Fruit fly (Drosophila melanogaster) whole organism, embryonic: Measurements from ENCODE around the gene smg.

Source experiments
- Abd-B ChIP-seq: fragments of 200-800 bp; sonication (Bioruptor generic); optimal IDR thresholded peaks from 2 replicates; lab custom pipeline; 2018; ENCODE audit warnings: missing biosample characterization, mild to moderate bottlenecking, missing genetic modification characterization, moderate library complexity
- Adf1 ChIP-seq: fragments of 200-800 bp; sonication (Bioruptor generic); IDR thresholded peaks from 2 replicates; pipeline ENCODE4 v1.3.6; 2022; ENCODE audit warnings: missing biosample characterization, missing genetic modification characterization
- Antp ChIP-seq: fragments of 200-800 bp; sonication (Bioruptor generic); optimal IDR thresholded peaks from 3 replicates; lab custom pipeline; 2016; ENCODE audit warnings: missing biosample characterization, missing genetic modification characterization
- Bdp1 ChIP-seq: fragments of 200-800 bp; sonication (Bioruptor generic); optimal IDR thresholded peaks from 3 replicates; lab custom pipeline; 2016; ENCODE audit warnings: missing biosample characterization, missing genetic modification characterization
- Bgb ChIP-seq: fragments of 200-800 bp; sonication (Bioruptor generic); IDR thresholded peaks from 2 replicates; pipeline ENCODE4 v1.3.6; 2022; ENCODE audit warnings: missing biosample characterization, missing genetic modification characterization; ENCODE audit not compliant: partially characterized antibody
- C15 ChIP-seq: fragments of 200-800 bp; sonication (Bioruptor generic); IDR thresholded peaks from 3 replicates; pipeline ENCODE4 v1.3.6; 2022; ENCODE audit warnings: missing biosample characterization, missing genetic modification characterization
- CG10543 ChIP-seq: fragments of 200-800 bp; sonication (Bioruptor generic); optimal IDR thresholded peaks from 3 replicates; lab custom pipeline; 2017; ENCODE audit warnings: missing biosample characterization, mild to moderate bottlenecking, missing genetic modification characterization, moderate library complexity
- CG11504 ChIP-seq: fragments of 200-800 bp; sonication (Bioruptor generic); optimal IDR thresholded peaks from 3 replicates; lab custom pipeline; 2019; ENCODE audit warnings: missing biosample characterization, mild to moderate bottlenecking, missing genetic modification characterization, moderate library complexity
- CG1603 ChIP-seq: fragments of 200-800 bp; sonication (Bioruptor generic); optimal IDR thresholded peaks from 2 replicates; lab custom pipeline; 2019; ENCODE audit warnings: missing biosample characterization, mild to moderate bottlenecking, missing genetic modification characterization, moderate library complexity
- CG17912 ChIP-seq: fragments of 200-800 bp; sonication (Bioruptor generic); optimal IDR thresholded peaks from 2 replicates; lab custom pipeline; 2018; ENCODE audit warnings: missing biosample characterization, mild to moderate bottlenecking, missing genetic modification characterization
- CG2199 ChIP-seq: fragments of 200-800 bp; sonication (Bioruptor generic); IDR thresholded peaks from 3 replicates; pipeline ENCODE4 v1.3.6; 2022; ENCODE audit warnings: missing biosample characterization, missing genetic modification characterization
- CG30431 ChIP-seq: fragments of 200-800 bp; sonication (Bioruptor generic); optimal IDR thresholded peaks from 2 replicates; lab custom pipeline; 2017; ENCODE audit warnings: missing biosample characterization, missing genetic modification characterization
- CG3847 ChIP-seq: fragments of 200-800 bp; sonication (Bioruptor generic); IDR thresholded peaks from 2 replicates; pipeline ENCODE4 v1.3.6; 2022; ENCODE audit warnings: missing biosample characterization, missing genetic modification characterization
- CG4617 ChIP-seq: fragments of 200-800 bp; sonication (Bioruptor generic); optimal IDR thresholded peaks from 3 replicates; lab custom pipeline; 2016; ENCODE audit warnings: missing biosample characterization, missing genetic modification characterization, borderline replicate concordance
- CG7987 ChIP-seq: fragments of 200-800 bp; sonication (Bioruptor generic); optimal IDR thresholded peaks from 2 replicates; lab custom pipeline; 2018; ENCODE audit warnings: missing biosample characterization, mild to moderate bottlenecking, missing genetic modification characterization, moderate library complexity
- CG8765 ChIP-seq: fragments of 200-800 bp; sonication (Bioruptor generic); IDR thresholded peaks from 2 replicates; pipeline ENCODE4 v1.3.6; 2022; ENCODE audit warnings: missing biosample characterization, missing genetic modification characterization
- CG9609 ChIP-seq: fragments of 200-800 bp; sonication (Bioruptor generic); optimal IDR thresholded peaks from 3 replicates; lab custom pipeline; 2016; ENCODE audit warnings: missing biosample characterization, missing genetic modification characterization
- CG9932 ChIP-seq: fragments of 200-800 bp; sonication (Bioruptor generic); IDR thresholded peaks from 2 replicates; pipeline ENCODE4 v1.3.6; 2022; ENCODE audit warnings: missing biosample characterization, missing genetic modification characterization
- CTCF ChIP-seq: fragments of 200-800 bp; sonication (Bioruptor generic); optimal IDR thresholded peaks from 2 replicates; lab custom pipeline; 2017; ENCODE audit warnings: missing biosample characterization, mild to moderate bottlenecking, missing genetic modification characterization, moderate library complexity
- Dll ChIP-seq: fragments of 200-800 bp; sonication (Bioruptor generic); IDR thresholded peaks from 4 replicates; pipeline ENCODE4 v1.3.6; 2022; ENCODE audit warnings: missing biosample characterization, missing genetic modification characterization; ENCODE audit not compliant: partially characterized antibody
- Dp ChIP-seq: fragments of 200-800 bp; sonication (Bioruptor generic); optimal IDR thresholded peaks from 2 replicates; lab custom pipeline; 2018; ENCODE audit warnings: missing biosample characterization, mild to moderate bottlenecking, missing genetic modification characterization, moderate library complexity
- Dref ChIP-seq: fragments of 200-800 bp; sonication (Bioruptor generic); IDR thresholded peaks from 2 replicates; pipeline ENCODE4 v1.3.6; 2022; ENCODE audit warnings: missing biosample characterization, missing genetic modification characterization
- HLH4C ChIP-seq: fragments of 200-800 bp; sonication (Bioruptor generic); IDR thresholded peaks from 3 replicates; pipeline ENCODE4 v1.3.6; 2022; ENCODE audit warnings: missing biosample characterization, missing genetic modification characterization; ENCODE audit not compliant: partially characterized antibody
- MBD-R2 ChIP-seq: fragments of 200-800 bp; sonication (Bioruptor generic); IDR thresholded peaks from 2 replicates; pipeline ENCODE4 v1.3.6; 2022; ENCODE audit warnings: missing biosample characterization, missing genetic modification characterization
- Med ChIP-seq: fragments of 200-800 bp; sonication (Bioruptor generic); peaks from one replicate; lab custom pipeline; 2016; ENCODE audit warnings: missing biosample characterization, missing genetic modification characterization, mild to moderate bottlenecking, inconsistent platforms, moderate library complexity
- Myb ChIP-seq: fragments of 200-800 bp; sonication (Bioruptor generic); optimal IDR thresholded peaks from 2 replicates; lab custom pipeline; 2016; ENCODE audit warnings: missing biosample characterization, missing genetic modification characterization
- Opbp ChIP-seq: fragments of 200-800 bp; sonication (Bioruptor generic); IDR thresholded peaks from 3 replicates; pipeline ENCODE4 v1.3.6; 2022; ENCODE audit warnings: missing biosample characterization, missing genetic modification characterization; ENCODE audit not compliant: partially characterized antibody
- Scr ChIP-seq: fragments of 200-800 bp; sonication (Bioruptor generic); IDR thresholded peaks from 2 replicates; pipeline ENCODE4 v1.3.6; 2022; ENCODE audit warnings: missing biosample characterization, missing genetic modification characterization; ENCODE audit not compliant: partially characterized antibody
- Six4 ChIP-seq: fragments of 200-800 bp; sonication (Bioruptor generic); optimal IDR thresholded peaks from 2 replicates; lab custom pipeline; 2016; ENCODE audit warnings: missing biosample characterization, missing genetic modification characterization
- al ChIP-seq: fragments of 200-800 bp; sonication (Bioruptor generic); IDR thresholded peaks from 2 replicates; pipeline ENCODE4 v1.3.6; 2022; ENCODE audit warnings: missing biosample characterization, missing genetic modification characterization
- fd102C ChIP-seq: fragments of 200-800 bp; sonication (Bioruptor generic); optimal IDR thresholded peaks from 2 replicates; lab custom pipeline; 2018; ENCODE audit warnings: missing biosample characterization, mild to moderate bottlenecking, missing genetic modification characterization, moderate library complexity
- ftz-f1 ChIP-seq: fragments of 200-800 bp; sonication (Bioruptor generic); optimal IDR thresholded peaks from 2 replicates; lab custom pipeline; 2016; ENCODE audit warnings: missing biosample characterization, missing genetic modification characterization
- gfzf ChIP-seq: fragments of 200-800 bp; sonication (Bioruptor generic); optimal IDR thresholded peaks from 2 replicates; lab custom pipeline; 2016; ENCODE audit warnings: missing biosample characterization, mild to moderate bottlenecking, missing genetic modification characterization, moderate library complexity
- hth ChIP-seq: fragments of >200 bp; optimal IDR thresholded peaks from 2 replicates; lab custom pipeline; 2017; ENCODE audit warnings: inconsistent platforms
- kah ChIP-seq: fragments of 200-800 bp; sonication (Bioruptor generic); optimal IDR thresholded peaks from 2 replicates; lab custom pipeline; 2018; ENCODE audit warnings: missing biosample characterization, mild to moderate bottlenecking, missing genetic modification characterization
- knrl ChIP-seq: fragments of 200-800 bp; sonication (Bioruptor generic); IDR thresholded peaks from 3 replicates; pipeline ENCODE4 v1.3.6; 2022; ENCODE audit warnings: missing biosample characterization, missing genetic modification characterization; ENCODE audit not compliant: partially characterized antibody
- lbe ChIP-seq: fragments of 200-800 bp; sonication (Bioruptor generic); optimal IDR thresholded peaks from 2 replicates; lab custom pipeline; 2016; ENCODE audit warnings: missing biosample characterization, mild to moderate bottlenecking, missing genetic modification characterization
- prd ChIP-seq, 3 experiments: fragments of >200 bp in 2 of 3; fragments of 200-800 bp in 1 of 3; sonication (Bioruptor generic) in 1 of 3; optimal IDR thresholded peaks in 2 of 3; IDR thresholded peaks in 1 of 3; 2 replicates in 2 of 3; 3 replicates in 1 of 3; pipeline versions ENCODE4 v1.3.6 to Lab custom; 2017 to 2022; ENCODE audit warnings: missing biosample characterization in 1 of 3, missing genetic modification characterization in 1 of 3
- salm ChIP-seq: fragments of 200-800 bp; sonication (Bioruptor generic); optimal IDR thresholded peaks from 2 replicates; lab custom pipeline; 2018; ENCODE audit warnings: missing biosample characterization, mild to moderate bottlenecking, missing genetic modification characterization
- schlank ChIP-seq: fragments of 200-800 bp; sonication (Bioruptor generic); optimal IDR thresholded peaks from 2 replicates; lab custom pipeline; 2018; ENCODE audit warnings: missing biosample characterization, mild to moderate bottlenecking, missing genetic modification characterization
- seq ChIP-seq: fragments of 200-800 bp; sonication (Bioruptor generic); IDR thresholded peaks from 2 replicates; pipeline ENCODE4 v1.3.6; 2022; ENCODE audit warnings: missing biosample characterization, missing genetic modification characterization
- slp2 ChIP-seq: fragments of 200-800 bp; sonication (Bioruptor generic); optimal IDR thresholded peaks from 2 replicates; lab custom pipeline; 2016; ENCODE audit warnings: missing biosample characterization, missing genetic modification characterization
- sna ChIP-seq: fragments of 200-800 bp; sonication (Bioruptor generic); IDR thresholded peaks from 2 replicates; pipeline ENCODE4 v1.3.6; 2022; ENCODE audit warnings: missing biosample characterization, missing genetic modification characterization; ENCODE audit not compliant: partially characterized antibody
- stwl ChIP-seq: fragments of 200-800 bp; sonication (Bioruptor generic); optimal IDR thresholded peaks from 3 replicates; lab custom pipeline; 2018; ENCODE audit warnings: missing biosample characterization, mild to moderate bottlenecking, missing genetic modification characterization, moderate library complexity
- tll ChIP-seq, 2 experiments: fragments of 200-800 bp in 1 of 2; fragments of >200 bp in 1 of 2; sonication (Bioruptor generic) in 1 of 2; optimal IDR thresholded peaks; 2 replicates each; lab custom pipeline; 2017 to 2019; ENCODE audit warnings: missing biosample characterization in 2 of 2, missing genetic modification characterization in 2 of 2, mild to moderate bottlenecking in 1 of 2, moderate library complexity in 1 of 2
- tna ChIP-seq: fragments of 200-800 bp; sonication (Bioruptor generic); IDR thresholded peaks from 2 replicates; pipeline ENCODE4 v1.3.6; 2022; ENCODE audit warnings: missing biosample characterization, missing genetic modification characterization; ENCODE audit not compliant: partially characterized antibody
- usp ChIP-seq: fragments of >200 bp; optimal IDR thresholded peaks from 2 replicates; lab custom pipeline; 2017; ENCODE audit warnings: missing biosample characterization, missing genetic modification characterization
- vvl ChIP-seq: fragments of 200-800 bp; sonication (Bioruptor generic); IDR thresholded peaks from 2 replicates; pipeline ENCODE4 v1.3.6; 2022; ENCODE audit warnings: missing biosample characterization, missing genetic modification characterization
- wor ChIP-seq: fragments of 200-800 bp; sonication (Bioruptor generic); IDR thresholded peaks from 2 replicates; pipeline ENCODE4 v1.3.6; 2022; ENCODE audit warnings: missing biosample characterization, missing genetic modification characterization
- zfh2 ChIP-seq: fragments of 200-800 bp; sonication (Bioruptor generic); optimal IDR thresholded peaks from 2 replicates; lab custom pipeline; 2016; ENCODE audit warnings: missing biosample characterization, missing genetic modification characterization

The smg gene

dm6 chr3L:8986582-8986981, 11.2 kb downstream of the smg start, which contains the start of gene CG5068 (continued):
- no peak for TF ChIP-seq al (GFP tag; lab: Robert Waterston, UW)
- TF ChIP-seq Adf1 (GFP tag; lab: Robert Waterston, UW) = no peak
- TF ChIP-seq Myb = peak; percentile 98
- peak; percentile 0 for TF ChIP-seq kah (GFP tag; lab: Kevin White, UChicago)
- peak; percentile 79 for TF ChIP-seq stwl (tag; lab: Kevin White, UChicago)
- no peak for TF ChIP-seq usp (GFP tag; lab: Kevin White, UChicago)
- peak; percentile 77 for TF ChIP-seq Med (GFP tag; lab: Kevin White, UChicago)
- 0 out of 3 replicates have a peak, but pooled peaks have one; percentile 20 for TF ChIP-seq CG2199 (GFP tag; lab: Robert Waterston, UW)
- peak; percentile 86 for TF ChIP-seq MBD-R2 (GFP tag; lab: Robert Waterston, UW)
- no peak for TF ChIP-seq prd (optimal IDR thresholded peaks at IDR 0.05; lab: Kevin White, UChicago)
- TF ChIP-seq prd (GFP tag; IDR thresholded peaks at IDR 0.05; lab: Robert Waterston, UW) = no peak
- TF ChIP-seq gfzf (GFP tag; lab: Kevin White, UChicago) = peak; percentile 64
- TF ChIP-seq Bdp1 (GFP tag; lab: Kevin White, UChicago) = peak; percentile 0
- no peak for TF ChIP-seq CG9932 (GFP tag; lab: Robert Waterston, UW)
- peak; percentile 29; the same call in 1 of the 2 replicates for TF ChIP-seq vvl
- no peak for TF ChIP-seq C15
- no peak for TF ChIP-seq schlank
- no peak for TF ChIP-seq seq (GFP tag; lab: Robert Waterston, UW)
- TF ChIP-seq CTCF (GFP tag; lab: Kevin White, UChicago) = peak; percentile 13
- peak; percentile 7 for TF ChIP-seq CG17912
- no peak for TF ChIP-seq Antp
- peak; percentile 23; the same call in 1 of the 3 replicates for TF ChIP-seq knrl (GFP tag; lab: Robert Waterston, UW)
- no peak for TF ChIP-seq Abd-B (GFP tag; lab: Kevin White, UChicago)
- TF ChIP-seq Six4 = no peak
- TF ChIP-seq HLH4C (GFP tag; lab: Robert Waterston, UW) = peak; percentile 31; the same call in 1 of the 3 replicates
- TF ChIP-seq tll (GFP tag; optimal IDR thresholded peaks at IDR 0.05; lab: Kevin White, UChicago) = peak in 1 of 2 experiments; percentile 20
- TF ChIP-seq CG9609 = no peak
- TF ChIP-seq Scr (GFP tag; lab: Robert Waterston, UW) = peak; percentile 38; the same call in 1 of the 2 replicates
- no peak for TF ChIP-seq slp2 (GFP tag; lab: Kevin White, UChicago)
- TF ChIP-seq lbe (GFP tag; lab: Kevin White, UChicago) = no peak
- peak; percentile 79 for TF ChIP-seq Dp
- no peak for TF ChIP-seq CG7987 (GFP tag; lab: Kevin White, UChicago)
- no peak for TF ChIP-seq wor
- no peak for TF ChIP-seq CG30431 (GFP tag; lab: Kevin White, UChicago)
- TF ChIP-seq CG1603 (tag; lab: Kevin White, UChicago) = peak; percentile 74
- peak; percentile 80 for TF ChIP-seq CG3847
- no peak for TF ChIP-seq CG8765 (GFP tag; lab: Robert Waterston, UW)
- no peak for TF ChIP-seq salm (tag; lab: Kevin White, UChicago)
- TF ChIP-seq ftz-f1 (GFP tag; lab: Kevin White, UChicago) = peak; percentile 64
- no peak for TF ChIP-seq zfh2 (GFP tag; lab: Kevin White, UChicago)
- no peak for TF ChIP-seq CG10543 (GFP tag; lab: Kevin White, UChicago)
- TF ChIP-seq CG4617 (GFP tag; lab: Kevin White, UChicago) = peak; percentile 86
- TF ChIP-seq fd102C (GFP tag; lab: Kevin White, UChicago) = no peak
- peak; percentile 49; the same call in 1 of the 2 replicates for TF ChIP-seq Bgb (GFP tag; lab: Robert Waterston, UW)
- peak; percentile 37; the same call in 1 of the 3 replicates for TF ChIP-seq Opbp
- peak; percentile 25; the same call in 1 of the 2 replicates for TF ChIP-seq tna
- 0 out of 4 replicates have a peak, but pooled peaks have one; percentile 17 for TF ChIP-seq Dll
- no peak for TF ChIP-seq hth (lab: Kevin White, UChicago)
- TF ChIP-seq CG11504 (tag; lab: Kevin White, UChicago) = peak; percentile 75
- peak; percentile 33; the same call in 1 of the 2 replicates for TF ChIP-seq Dref
- TF ChIP-seq sna = peak; percentile 50; the same call in 1 of the 2 replicates
